Fruit fly (Drosophila melanogaster) whole organism, pupa: ENCODE results near the gene ArfGAP1.

Experiments
- CG10348 ChIP-seq: fragments of 200-800 bp; sonication (Bioruptor generic); IDR thresholded peaks from 2 replicates; pipeline ENCODE4 v1.3.6; 2022; ENCODE audit warnings: missing biosample characterization, missing genetic modification characterization
- CG13204 ChIP-seq: fragments of 200-800 bp; sonication (Bioruptor generic); optimal IDR thresholded peaks from 2 replicates; lab custom pipeline; 2018; ENCODE audit warnings: missing biosample characterization, mild to moderate bottlenecking, missing genetic modification characterization, moderate library complexity
- CG14655 ChIP-seq: fragments of 200-800 bp; sonication (Bioruptor generic); optimal IDR thresholded peaks from 3 replicates; lab custom pipeline; 2017; ENCODE audit warnings: mild to moderate bottlenecking, missing biosample characterization, missing genetic modification reagents, missing genetic modification characterization
- CG15710 ChIP-seq: fragments of 200-800 bp; sonication (Bioruptor generic); optimal IDR thresholded peaks from 2 replicates; lab custom pipeline; 2018; ENCODE audit warnings: missing biosample characterization, mild to moderate bottlenecking, missing genetic modification characterization, moderate library complexity
- CG17806 ChIP-seq: fragments of 200-800 bp; sonication (Bioruptor generic); optimal IDR thresholded peaks from 2 replicates; lab custom pipeline; 2018; ENCODE audit warnings: missing biosample characterization, mild to moderate bottlenecking, missing genetic modification characterization, moderate library complexity
- CG32121 ChIP-seq: fragments of 200-800 bp; sonication (Bioruptor generic); IDR thresholded peaks from 2 replicates; pipeline ENCODE4 v1.3.6; 2022; ENCODE audit warnings: missing biosample characterization, missing genetic modification characterization
- CG34367 ChIP-seq: fragments of 200-800 bp; sonication (Bioruptor generic); optimal IDR thresholded peaks from 2 replicates; lab custom pipeline; 2018; ENCODE audit warnings: missing biosample characterization, mild to moderate bottlenecking, missing genetic modification characterization
- CG8159 ChIP-seq: fragments of 200-800 bp; sonication (Bioruptor generic); optimal IDR thresholded peaks from 3 replicates; lab custom pipeline; 2018; ENCODE audit warnings: missing biosample characterization, mild to moderate bottlenecking, missing genetic modification characterization, moderate library complexity
- CG8301 ChIP-seq: fragments of 200-800 bp; sonication (Bioruptor generic); optimal IDR thresholded peaks from 2 replicates; lab custom pipeline; 2018; ENCODE audit warnings: missing biosample characterization, mild to moderate bottlenecking, missing genetic modification characterization
- EcR ChIP-seq: fragments of 200-800 bp; sonication (Bioruptor generic); optimal IDR thresholded peaks from 3 replicates; lab custom pipeline; 2019; ENCODE audit warnings: missing biosample characterization, missing genetic modification characterization, mild to moderate bottlenecking, moderate library complexity, missing genetic modification reagents
- Ets98B ChIP-seq: fragments of 200-800 bp; sonication (Bioruptor generic); IDR thresholded peaks from 2 replicates; pipeline ENCODE4 v1.3.6; 2022; ENCODE audit warnings: missing biosample characterization, missing genetic modification characterization
- Pif1A ChIP-seq: fragments of 200-800 bp; sonication (Bioruptor generic); optimal IDR thresholded peaks from 3 replicates; lab custom pipeline; 2016; ENCODE audit warnings: missing biosample characterization, missing genetic modification characterization
- Pif1B ChIP-seq: fragments of 200-800 bp; sonication (Bioruptor generic); optimal IDR thresholded peaks from 3 replicates; lab custom pipeline; 2016; ENCODE audit warnings: missing biosample characterization, missing genetic modification characterization
- rn ChIP-seq: fragments of 200-800 bp; sonication (Bioruptor generic); IDR thresholded peaks from 2 replicates; pipeline ENCODE4 v1.3.6; 2022; ENCODE audit warnings: missing biosample characterization, missing genetic modification characterization

DNA sequence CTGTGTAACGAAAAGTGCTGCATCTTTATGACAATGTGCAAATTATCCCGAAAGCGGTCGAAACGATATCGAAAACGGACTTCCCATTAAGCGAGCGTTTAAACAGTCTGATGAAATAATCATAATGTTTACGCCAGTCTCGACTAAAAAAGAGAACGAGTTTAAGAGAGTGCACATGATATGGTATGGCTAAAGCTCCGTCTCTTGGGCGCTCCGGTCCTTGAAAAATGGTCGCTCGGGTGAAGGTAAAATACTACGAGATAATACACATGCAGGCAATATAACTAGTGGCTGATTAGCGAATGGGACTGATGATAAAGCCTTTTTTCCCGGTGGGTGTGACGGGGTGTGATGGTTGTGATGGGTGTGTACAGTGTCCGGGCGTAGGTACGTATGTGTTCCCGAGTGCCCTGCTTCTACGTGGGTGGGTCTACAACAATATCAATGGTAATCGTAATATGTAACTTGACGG is 6.1 kb downstream of the ArfGAP1 start:
- TF ChIP-seq Pif1B (GFP tag; lab: Kevin White, UChicago) (no peak), EcR (peak; percentile 78), CG14655 (GFP tag; lab: Kevin White, UChicago) (no peak), CG17806 (tag; lab: Kevin White, UChicago) (no peak), CG32121 (GFP tag; lab: Robert Waterston, UW) (no peak), rn (GFP tag; lab: Robert Waterston, UW) (no peak), CG15710 (tag; lab: Kevin White, UChicago) (no peak), CG34367 (tag; lab: Kevin White, UChicago) (no peak), CG13204 (no peak), CG10348 (no peak), Ets98B (GFP tag; lab: Robert Waterston, UW) (no peak), CG8159 (tag; lab: Kevin White, UChicago) (no peak), CG8301 (no peak), Pif1A (GFP tag; lab: Kevin White, UChicago) (no peak)
